Worm (Caenorhabditis elegans): Measurements from ENCODE around the gene R05F9.9.

DNA sequence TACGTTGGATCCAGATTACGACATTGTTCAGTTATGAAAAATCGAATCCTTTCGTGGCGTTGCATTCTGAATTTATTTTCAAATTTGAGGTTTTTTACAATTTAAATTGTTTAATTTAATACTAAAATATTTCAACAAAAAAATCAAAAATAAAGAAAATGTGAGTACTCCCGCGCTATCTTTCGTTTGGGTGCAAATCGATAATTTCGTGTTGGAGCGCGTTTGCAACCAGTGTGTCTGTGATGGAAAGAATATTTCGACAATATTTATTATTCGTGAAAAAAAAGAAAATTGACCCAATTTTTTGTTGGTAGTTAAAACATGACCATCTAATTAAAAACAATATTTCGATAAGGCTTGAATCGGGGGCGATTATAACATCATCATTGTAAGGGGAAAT lies at the start of gene R05F9.9:
- TF ChIP-seq nhr-11 (tag; optimal IDR thresholded peaks at IDR 0.05) (no peak), pha-4 (tag; optimal IDR thresholded peaks at IDR 0.05) (no peak), ahr-1 (tag; optimal IDR thresholded peaks at IDR 0.05) (no peak), F13H6.1 (tag; optimal IDR thresholded peaks at IDR 0.05) (no peak), pax-1 (tag; optimal IDR thresholded peaks at IDR 0.05) (no peak), ref-2 (tag; optimal IDR thresholded peaks at IDR 0.05) (no peak)

Data from whole organism, late embryonic.